Fruit fly (Drosophila melanogaster) whole organism, prepupa: ENCODE results near the gene CG1317.

Experiments
- Blimp-1 ChIP-seq: fragments of 200-800 bp; sonication (Bioruptor generic); optimal IDR thresholded peaks from 3 replicates; lab custom pipeline; 2017; ENCODE audit warnings: missing biosample characterization, missing genetic modification characterization, mild to moderate bottlenecking, moderate library complexity, missing genetic modification reagents
- CG10631 ChIP-seq: fragments of 200-800 bp; sonication (Bioruptor generic); optimal IDR thresholded peaks from 2 replicates; lab custom pipeline; 2016; ENCODE audit warnings: missing biosample characterization, missing genetic modification characterization
- CG3032 ChIP-seq: fragments of 200-800 bp; optimal IDR thresholded peaks from 2 replicates; lab custom pipeline; 2019; ENCODE audit warnings: missing biosample characterization, mild to moderate bottlenecking, missing genetic modification characterization, moderate library complexity
- CG9139 ChIP-seq: fragments of 200-800 bp; sonication (Bioruptor generic); optimal IDR thresholded peaks from 3 replicates; lab custom pipeline; 2017; ENCODE audit warnings: missing biosample characterization, mild to moderate bottlenecking, missing genetic modification characterization
- Eip93F ChIP-seq: fragments of 200-800 bp; sonication (Bioruptor generic); optimal IDR thresholded peaks from 2 replicates; lab custom pipeline; 2016; ENCODE audit warnings: missing biosample characterization, mild to moderate bottlenecking, missing genetic modification characterization
- Hr39 ChIP-seq: fragments of 200-800 bp; sonication (Bioruptor generic); optimal IDR thresholded peaks from 2 replicates; lab custom pipeline; 2016; ENCODE audit warnings: missing biosample characterization, missing genetic modification characterization
- Smox ChIP-seq: fragments of 200-800 bp; sonication (Bioruptor generic); optimal IDR thresholded peaks from 3 replicates; lab custom pipeline; 2016; ENCODE audit warnings: missing biosample characterization, missing genetic modification characterization
- achi ChIP-seq: fragments of 200-800 bp; sonication (Bioruptor generic); optimal IDR thresholded peaks from 3 replicates; lab custom pipeline; 2016; ENCODE audit warnings: missing biosample characterization, missing genetic modification characterization
- acj6 ChIP-seq: fragments of 200-800 bp; sonication (Bioruptor generic); optimal IDR thresholded peaks from 3 replicates; lab custom pipeline; 2016; ENCODE audit warnings: missing biosample characterization, missing genetic modification characterization
- esn ChIP-seq: fragments of 200-800 bp; sonication (Bioruptor generic); optimal IDR thresholded peaks from 2 replicates; lab custom pipeline; 2016; ENCODE audit warnings: missing biosample characterization, mild to moderate bottlenecking, missing genetic modification characterization, moderate library complexity
- fkh ChIP-seq: fragments of 200-800 bp; sonication (Bioruptor generic); optimal IDR thresholded peaks from 3 replicates; lab custom pipeline; 2017; ENCODE audit warnings: missing biosample characterization, mild to moderate bottlenecking, missing genetic modification characterization, moderate library complexity

- TF ChIP-seq esn (GFP tag; lab: Kevin White, UChicago) (peak; percentile 100), CG9139 (GFP tag; lab: Kevin White, UChicago) (peak; percentile 92), Eip93F (GFP tag; lab: Kevin White, UChicago) (peak; percentile 98), Smox (GFP tag; lab: Kevin White, UChicago) (peak; percentile 99), Blimp-1 (GFP tag; lab: Kevin White, UChicago) (peak; percentile 94), achi (GFP tag; lab: Kevin White, UChicago) (peak; percentile 99), acj6 (GFP tag; lab: Kevin White, UChicago) (peak; percentile 100), fkh (GFP tag; lab: Kevin White, UChicago) (peak; percentile 86), CG3032 (tag; lab: Kevin White, UChicago) (peak; percentile 100), Hr39 (GFP tag; lab: Kevin White, UChicago) (peak; percentile 99), CG10631 (peak; percentile 100)
Observed at dm6 chr3L:2373421-2374043, 1.8 kb upstream of the CG1317 start, which contains the start of the genes mRpL23 and CG9004.
